Fruit fly (Drosophila melanogaster) whole organism, embryonic: Measurements from ENCODE around the gene CG31109.

Experiments
- CG10366 ChIP-seq: fragments of 200-800 bp; sonication (Bioruptor generic); IDR thresholded peaks from 2 replicates; pipeline ENCODE4 v1.3.6; 2022; ENCODE audit warnings: missing biosample characterization, missing genetic modification characterization
- CG11695 ChIP-seq: fragments of 200-800 bp; sonication (Bioruptor generic); IDR thresholded peaks from 3 replicates; pipeline ENCODE4 v1.3.6; 2022; ENCODE audit warnings: missing biosample characterization, missing genetic modification characterization
- CG11696 ChIP-seq: fragments of 200-800 bp; sonication (Bioruptor generic); IDR thresholded peaks from 2 replicates; pipeline ENCODE4 v1.3.6; 2022; ENCODE audit warnings: missing biosample characterization, missing genetic modification characterization
- CG11723 ChIP-seq: fragments of 200-800 bp; sonication (Bioruptor generic); optimal IDR thresholded peaks from 2 replicates; lab custom pipeline; 2017; ENCODE audit warnings: missing biosample characterization, mild to moderate bottlenecking, missing genetic modification characterization
- CG13287 ChIP-seq: fragments of 200-800 bp; sonication (Bioruptor generic); IDR thresholded peaks from 2 replicates; pipeline ENCODE4 v1.3.6; 2022; ENCODE audit warnings: missing biosample characterization, missing genetic modification characterization; ENCODE audit not compliant: partially characterized antibody
- CG15269 ChIP-seq: fragments of 200-800 bp; sonication (Bioruptor generic); optimal IDR thresholded peaks from 2 replicates; lab custom pipeline; 2018; ENCODE audit warnings: missing biosample characterization, mild to moderate bottlenecking, missing genetic modification characterization, moderate library complexity
- CG1529 ChIP-seq: fragments of 200-800 bp; sonication (Bioruptor generic); optimal IDR thresholded peaks from 3 replicates; lab custom pipeline; 2018; ENCODE audit warnings: missing biosample characterization, missing genetic modification characterization
- CG15514 ChIP-seq: fragments of 200-800 bp; sonication (Bioruptor generic); optimal IDR thresholded peaks from 3 replicates; lab custom pipeline; 2017; ENCODE audit warnings: missing biosample characterization, missing genetic modification characterization, mild to moderate bottlenecking, moderate library complexity, missing genetic modification reagents
- CG17612 ChIP-seq: fragments of 200-800 bp; sonication (Bioruptor generic); IDR thresholded peaks from 2 replicates; pipeline ENCODE4 v1.3.6; 2022; ENCODE audit warnings: missing biosample characterization, missing genetic modification characterization
- CG17912 ChIP-seq: fragments of 200-800 bp; sonication (Bioruptor generic); optimal IDR thresholded peaks from 2 replicates; lab custom pipeline; 2018; ENCODE audit warnings: missing biosample characterization, mild to moderate bottlenecking, missing genetic modification characterization
- CG18599 ChIP-seq: fragments of 200-800 bp; sonication (Bioruptor generic); optimal IDR thresholded peaks from 3 replicates; lab custom pipeline; 2017; ENCODE audit warnings: missing biosample characterization, missing genetic modification characterization, mild to moderate bottlenecking, moderate library complexity, missing genetic modification reagents
- CG2199 ChIP-seq: fragments of 200-800 bp; sonication (Bioruptor generic); IDR thresholded peaks from 3 replicates; pipeline ENCODE4 v1.3.6; 2022; ENCODE audit warnings: missing biosample characterization, missing genetic modification characterization
- CG2712 ChIP-seq: fragments of 200-800 bp; optimal IDR thresholded peaks from 3 replicates; lab custom pipeline; 2019; ENCODE audit warnings: missing biosample characterization, mild to moderate bottlenecking, missing genetic modification characterization, moderate library complexity
- CG31441 ChIP-seq: fragments of 200-800 bp; sonication (Bioruptor generic); IDR thresholded peaks from 2 replicates; pipeline ENCODE4 v1.3.6; 2022; ENCODE audit warnings: missing biosample characterization, missing genetic modification characterization
- CG3726 ChIP-seq: fragments of 200-800 bp; sonication (Bioruptor generic); IDR thresholded peaks from 3 replicates; pipeline ENCODE4, ENCODE4 v1.3.6; 2022; ENCODE audit warnings: missing biosample characterization, missing genetic modification characterization
- CG4820 ChIP-seq: fragments of 200-800 bp; sonication (Bioruptor generic); optimal IDR thresholded peaks from 3 replicates; lab custom pipeline; 2016; ENCODE audit warnings: missing biosample characterization, missing genetic modification characterization
- CG5245 ChIP-seq: fragments of 200-800 bp; sonication (Bioruptor generic); optimal IDR thresholded peaks from 3 replicates; lab custom pipeline; 2016; ENCODE audit warnings: missing biosample characterization, missing genetic modification characterization
- CG6689 ChIP-seq: fragments of 200-800 bp; sonication (Bioruptor generic); IDR thresholded peaks from 2 replicates; pipeline ENCODE4 v1.3.6; 2022; ENCODE audit warnings: missing biosample characterization, missing genetic modification characterization
- CG7271 ChIP-seq: fragments of 200-800 bp; sonication (Bioruptor generic); optimal IDR thresholded peaks from 2 replicates; lab custom pipeline; 2018; ENCODE audit warnings: missing biosample characterization, mild to moderate bottlenecking, missing genetic modification characterization, moderate library complexity
- CG8281 ChIP-seq: fragments of 200-800 bp; sonication (Bioruptor generic); optimal IDR thresholded peaks from 2 replicates; lab custom pipeline; 2018; ENCODE audit warnings: missing biosample characterization, mild to moderate bottlenecking, missing genetic modification characterization, moderate library complexity
- CG9727 ChIP-seq: fragments of 200-800 bp; sonication (Bioruptor generic); optimal IDR thresholded peaks from 3 replicates; lab custom pipeline; 2017; ENCODE audit warnings: missing biosample characterization, mild to moderate bottlenecking, missing genetic modification characterization
- D19B ChIP-seq: fragments of 200-800 bp; sonication (Bioruptor generic); optimal IDR thresholded peaks from 2 replicates; lab custom pipeline; 2017; ENCODE audit warnings: missing biosample characterization, mild to moderate bottlenecking, missing genetic modification characterization
- E2f1 ChIP-seq: fragments of 200-800 bp; sonication (Bioruptor generic); IDR thresholded peaks from 2 replicates; pipeline ENCODE4 v1.3.6; 2022; ENCODE audit warnings: missing biosample characterization, missing genetic modification characterization
- Fer2 ChIP-seq: fragments of 200-800 bp; sonication (Bioruptor generic); optimal IDR thresholded peaks from 2 replicates; lab custom pipeline; 2018; ENCODE audit warnings: missing biosample characterization, mild to moderate bottlenecking, missing genetic modification characterization, moderate library complexity
- H2.0 ChIP-seq: fragments of 200-800 bp; sonication (Bioruptor generic); IDR thresholded peaks from 2 replicates; pipeline ENCODE4 v1.3.6; 2022; ENCODE audit warnings: missing biosample characterization, missing genetic modification characterization
- HLH4C ChIP-seq: fragments of 200-800 bp; sonication (Bioruptor generic); IDR thresholded peaks from 3 replicates; pipeline ENCODE4 v1.3.6; 2022; ENCODE audit warnings: missing biosample characterization, missing genetic modification characterization; ENCODE audit not compliant: partially characterized antibody
- HmgZ ChIP-seq: fragments of 200-800 bp; sonication (Bioruptor generic); optimal IDR thresholded peaks from 2 replicates; lab custom pipeline; 2018; ENCODE audit warnings: missing biosample characterization, mild to moderate bottlenecking, missing genetic modification characterization
- Hmx ChIP-seq: fragments of 200-800 bp; sonication (Bioruptor generic); optimal IDR thresholded peaks from 2 replicates; lab custom pipeline; 2016; ENCODE audit warnings: missing biosample characterization, missing genetic modification characterization
- Jarid2 ChIP-seq: fragments of 200-800 bp; sonication (Bioruptor generic); optimal IDR thresholded peaks from 3 replicates; lab custom pipeline; 2017; ENCODE audit warnings: mild to moderate bottlenecking, missing biosample characterization, missing genetic modification reagents, missing genetic modification characterization
- MESR4 ChIP-seq: fragments of 200-800 bp; sonication (Bioruptor generic); optimal IDR thresholded peaks from 2 replicates; lab custom pipeline; 2018; ENCODE audit warnings: missing biosample characterization, mild to moderate bottlenecking, missing genetic modification characterization, moderate library complexity
- MTF-1 ChIP-seq: fragments of 200-800 bp; sonication (Bioruptor generic); optimal IDR thresholded peaks from 2 replicates; lab custom pipeline; 2018; ENCODE audit warnings: missing biosample characterization, mild to moderate bottlenecking, missing genetic modification characterization, borderline replicate concordance
- Nf-YC ChIP-seq: fragments of 200-800 bp; optimal IDR thresholded peaks from 3 replicates; lab custom pipeline; 2019; ENCODE audit warnings: missing biosample characterization, mild to moderate bottlenecking, missing genetic modification characterization, moderate library complexity
- Oli ChIP-seq: fragments of 200-800 bp; sonication (Bioruptor generic); optimal IDR thresholded peaks from 2 replicates; lab custom pipeline; 2018; ENCODE audit warnings: missing biosample characterization, mild to moderate bottlenecking, missing genetic modification characterization, moderate library complexity
- Pdp1 ChIP-seq, 2 experiments: fragments of 200-800 bp; sonication (Bioruptor generic); optimal IDR thresholded peaks; 3 replicates each; lab custom pipeline; 2016; ENCODE audit warnings: missing biosample characterization in 2 of 2, missing genetic modification characterization in 2 of 2, mild to moderate bottlenecking in 1 of 2, moderate library complexity in 1 of 2
- Sin3A ChIP-seq: fragments of >200 bp; optimal IDR thresholded peaks from 2 replicates; lab custom pipeline; 2018
- Six4 ChIP-seq: fragments of 200-800 bp; sonication (Bioruptor generic); optimal IDR thresholded peaks from 2 replicates; lab custom pipeline; 2016; ENCODE audit warnings: missing biosample characterization, missing genetic modification characterization
- YL-1 ChIP-seq: fragments of 200-800 bp; sonication (Bioruptor generic); optimal IDR thresholded peaks from 3 replicates; lab custom pipeline; 2017; ENCODE audit warnings: missing biosample characterization, mild to moderate bottlenecking, missing genetic modification characterization
- caup ChIP-seq: fragments of 200-800 bp; sonication (Bioruptor generic); optimal IDR thresholded peaks from 3 replicates; lab custom pipeline; 2017; ENCODE audit warnings: missing biosample characterization, mild to moderate bottlenecking, missing genetic modification characterization, moderate library complexity; ENCODE audit not compliant: severe bottlenecking
- croc ChIP-seq: fragments of 200-800 bp; sonication (Bioruptor generic); conservative IDR thresholded peaks from 3 replicates; pipeline ENCODE4 v1.3.6; 2022; ENCODE audit warnings: missing biosample characterization, missing genetic modification characterization
- cwo ChIP-seq: fragments of 200-800 bp; sonication (Bioruptor generic); optimal IDR thresholded peaks from 3 replicates; lab custom pipeline; 2017; ENCODE audit warnings: missing biosample characterization, missing genetic modification characterization, mild to moderate bottlenecking, moderate library complexity, missing genetic modification reagents
- fd96Cb ChIP-seq: fragments of 200-800 bp; sonication (Bioruptor generic); optimal IDR thresholded peaks from 2 replicates; lab custom pipeline; 2018; ENCODE audit warnings: missing biosample characterization, mild to moderate bottlenecking, missing genetic modification characterization, moderate library complexity
- hbn ChIP-seq: fragments of 200-800 bp; sonication (Bioruptor generic); IDR thresholded peaks from 2 replicates; pipeline ENCODE4 v1.3.6; 2022; ENCODE audit warnings: missing biosample characterization, missing genetic modification characterization; ENCODE audit not compliant: partially characterized antibody
- hth ChIP-seq: fragments of >200 bp; optimal IDR thresholded peaks from 2 replicates; lab custom pipeline; 2017; ENCODE audit warnings: inconsistent platforms
- inv ChIP-seq: fragments of 200-800 bp; sonication (Bioruptor generic); IDR thresholded peaks from 2 replicates; pipeline ENCODE4 v1.3.6; 2022; ENCODE audit warnings: missing biosample characterization, missing genetic modification characterization; ENCODE audit not compliant: partially characterized antibody
- kni ChIP-seq: fragments of 200-800 bp; sonication (Bioruptor generic); optimal IDR thresholded peaks from 3 replicates; lab custom pipeline; 2017; ENCODE audit warnings: mild to moderate bottlenecking, missing biosample characterization, missing genetic modification reagents, missing genetic modification characterization
- nom ChIP-seq: fragments of 200-800 bp; sonication (Bioruptor generic); optimal IDR thresholded peaks from 2 replicates; lab custom pipeline; 2017; ENCODE audit warnings: missing biosample characterization, missing genetic modification characterization, mild to moderate bottlenecking, moderate library complexity, missing genetic modification reagents
- pfk ChIP-seq: fragments of 200-800 bp; sonication (Bioruptor generic); optimal IDR thresholded peaks from 2 replicates; lab custom pipeline; 2018; ENCODE audit warnings: missing biosample characterization, mild to moderate bottlenecking, missing genetic modification characterization, moderate library complexity
- pita ChIP-seq: fragments of 200-800 bp; sonication (Bioruptor generic); optimal IDR thresholded peaks from 2 replicates; lab custom pipeline; 2017; ENCODE audit warnings: missing biosample characterization, mild to moderate bottlenecking, missing genetic modification characterization
- unc-4 ChIP-seq: fragments of 200-800 bp; sonication (Bioruptor generic); IDR thresholded peaks from 2 replicates; pipeline ENCODE4 v1.3.6; 2022; ENCODE audit warnings: missing biosample characterization, missing genetic modification characterization; ENCODE audit not compliant: partially characterized antibody
- wor ChIP-seq: fragments of 200-800 bp; sonication (Bioruptor generic); IDR thresholded peaks from 2 replicates; pipeline ENCODE4 v1.3.6; 2022; ENCODE audit warnings: missing biosample characterization, missing genetic modification characterization

The CG31109 gene

DNA sequence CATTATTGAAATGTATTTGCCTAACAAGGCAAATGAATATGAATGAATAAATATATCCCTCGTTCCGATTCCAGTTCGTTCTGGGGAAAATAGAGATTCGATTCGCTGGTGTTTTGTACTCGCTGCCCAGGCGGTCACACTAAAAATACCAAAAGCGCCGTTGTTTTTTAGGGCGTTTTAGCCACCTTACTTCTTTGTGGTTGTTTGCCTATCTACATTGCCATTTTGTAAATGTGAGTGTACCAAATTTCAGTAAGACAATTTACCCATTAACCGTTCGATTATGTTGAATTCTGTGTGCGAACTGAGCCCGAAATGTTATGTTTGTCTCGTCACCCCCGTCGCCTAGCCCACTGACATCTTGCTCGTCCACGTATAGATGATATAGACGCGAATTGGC is 43.0 kb upstream of the CG31109 start, which contains the start of the genes CG33095 and CG33096 (continued):
- no peak for TF ChIP-seq fd96Cb
- TF ChIP-seq MESR4 (GFP tag; lab: Kevin White, UChicago): peak; percentile 92
- no peak for TF ChIP-seq CG17612
- no peak for TF ChIP-seq caup (GFP tag; lab: Kevin White, UChicago)
- no peak for TF ChIP-seq Pdp1 (GFP tag; optimal IDR thresholded peaks at IDR 0.05; lab: Kevin White, UChicago)
- TF ChIP-seq Sin3A (lab: Kevin White, UChicago): peak; percentile 9
- no peak for TF ChIP-seq CG5245 (GFP tag; lab: Kevin White, UChicago)
- no peak for TF ChIP-seq hth (lab: Kevin White, UChicago)
- TF ChIP-seq inv (GFP tag; lab: Robert Waterston, UW): no peak
- no peak for TF ChIP-seq CG7271 (tag; lab: Kevin White, UChicago)
- 0 out of 3 replicates have a peak, but pooled peaks have one; percentile 10 for TF ChIP-seq CG11695
- TF ChIP-seq Hmx (GFP tag; lab: Kevin White, UChicago): no peak
- TF ChIP-seq CG13287 (GFP tag; lab: Robert Waterston, UW): peak; percentile 28; the same call in 1 of the 2 replicates
- no peak for TF ChIP-seq croc (GFP tag; lab: Robert Waterston, UW)
- no peak for TF ChIP-seq CG2712 (tag; lab: Kevin White, UChicago)
- no peak for TF ChIP-seq hbn
- no peak for TF ChIP-seq kni (GFP tag; lab: Kevin White, UChicago)
- TF ChIP-seq cwo: no peak
- no peak for TF ChIP-seq D19B (GFP tag; lab: Kevin White, UChicago)
- peak; percentile 21 for TF ChIP-seq Jarid2 (GFP tag; lab: Kevin White, UChicago)
- no peak for TF ChIP-seq CG11723
- no peak for TF ChIP-seq unc-4 (GFP tag; lab: Robert Waterston, UW)
- TF ChIP-seq CG17912 (GFP tag; lab: Kevin White, UChicago): no peak
- TF ChIP-seq CG8281 (tag; lab: Kevin White, UChicago): no peak
- TF ChIP-seq wor (GFP tag; lab: Robert Waterston, UW): no peak
- TF ChIP-seq HLH4C (GFP tag; lab: Robert Waterston, UW): no peak
- TF ChIP-seq CG2199 (GFP tag; lab: Robert Waterston, UW): no peak
- TF ChIP-seq Six4 (GFP tag; lab: Kevin White, UChicago): no peak
- TF ChIP-seq Fer2 (tag; lab: Kevin White, UChicago): no peak
- peak; percentile 68 for TF ChIP-seq HmgZ (tag; lab: Kevin White, UChicago)
- TF ChIP-seq Nf-YC (tag; lab: Kevin White, UChicago): no peak
- TF ChIP-seq CG3726 (GFP tag; lab: Robert Waterston, UW): no peak
- peak; percentile 85 for TF ChIP-seq CG6689 (GFP tag; lab: Robert Waterston, UW)
- TF ChIP-seq pita: no peak
- TF ChIP-seq CG11696 (GFP tag; lab: Robert Waterston, UW): no peak
- peak; percentile 98 for TF ChIP-seq CG15514 (GFP tag; lab: Kevin White, UChicago)
- no peak for TF ChIP-seq CG10366 (GFP tag; lab: Robert Waterston, UW)
- TF ChIP-seq pfk (GFP tag; lab: Kevin White, UChicago): peak; percentile 69
- TF ChIP-seq CG4820: no peak
- no peak for TF ChIP-seq Oli (tag; lab: Kevin White, UChicago)
- TF ChIP-seq nom (GFP tag; lab: Kevin White, UChicago): no peak
- no peak for TF ChIP-seq E2f1 (GFP tag; lab: Robert Waterston, UW)
- no peak for TF ChIP-seq CG1529
- TF ChIP-seq YL-1: peak; percentile 51
- TF ChIP-seq MTF-1 (GFP tag; lab: Kevin White, UChicago): no peak
- TF ChIP-seq CG18599 (GFP tag; lab: Kevin White, UChicago): no peak
- no peak for TF ChIP-seq CG9727
- TF ChIP-seq CG15269 (tag; lab: Kevin White, UChicago): no peak
- no peak for TF ChIP-seq CG31441 (GFP tag; lab: Robert Waterston, UW)
- no peak for TF ChIP-seq H2.0 (GFP tag; lab: Robert Waterston, UW)
